Fruit fly (Drosophila melanogaster): Measurements from ENCODE around the gene fid.

Gene fid

DNA sequence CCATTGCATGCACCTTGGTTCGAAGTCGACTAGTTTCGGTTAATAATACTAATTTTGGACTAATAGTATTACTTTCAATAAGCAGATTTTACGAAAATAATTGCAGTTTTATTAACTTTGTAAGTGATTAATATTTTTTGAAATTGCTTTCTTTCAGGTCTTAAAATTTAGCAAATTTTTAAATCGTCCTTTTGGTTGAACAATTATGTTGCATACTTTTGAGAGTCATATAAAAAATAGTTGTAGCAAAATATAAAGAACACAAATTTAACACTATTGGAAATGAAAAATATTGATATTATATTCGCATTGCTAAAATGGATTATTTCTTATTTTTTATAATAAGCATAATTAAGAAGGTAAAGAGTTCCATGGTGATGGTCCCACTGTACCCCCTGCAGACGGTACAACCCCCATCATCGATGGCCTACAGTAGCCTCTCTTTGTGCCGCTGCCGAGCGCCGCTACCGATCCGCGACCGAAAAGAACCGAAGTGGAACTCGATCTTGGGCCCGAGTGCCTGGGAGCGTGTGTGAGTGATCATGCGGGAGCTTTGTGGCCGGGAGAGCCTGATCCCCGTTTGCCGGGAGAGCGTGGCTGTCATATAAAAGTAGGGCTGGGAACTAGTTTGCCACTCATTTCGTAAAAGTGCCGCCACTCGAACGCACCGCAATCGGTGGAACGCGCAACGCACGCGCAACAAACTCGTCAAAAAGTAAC is 51.5 kb downstream of the fid start (continued):
- TF ChIP-seq PHDP (tag; optimal IDR thresholded peaks at IDR 0.05): peak; percentile 92
- TF ChIP-seq CG7839 (tag; optimal IDR thresholded peaks at IDR 0.05): peak; percentile 97
- peak; percentile 94 for TF ChIP-seq tin (GFP tag; optimal IDR thresholded peaks at IDR 0.05)
- TF ChIP-seq Sox102F (GFP tag; optimal IDR thresholded peaks at IDR 0.05): peak; percentile 95
- peak; percentile 60 for TF ChIP-seq fd102C (GFP tag; optimal IDR thresholded peaks at IDR 0.05)
- peak; percentile 88 for TF ChIP-seq CG13624 (GFP tag; optimal IDR thresholded peaks at IDR 0.05)
- TF ChIP-seq chm (GFP tag; IDR thresholded peaks at IDR 0.05): no peak
- peak; percentile 99 for TF ChIP-seq CG7556 (GFP tag; optimal IDR thresholded peaks at IDR 0.05)
- no peak for TF ChIP-seq abd-A (tag; optimal IDR thresholded peaks at IDR 0.05)
- TF ChIP-seq her (GFP tag; optimal IDR thresholded peaks at IDR 0.05): peak; percentile 34
- peak; percentile 66; the same call in 1 of the 2 replicates for TF ChIP-seq Taf1 (GFP tag; IDR thresholded peaks at IDR 0.05)
- peak; percentile 85; the same call in 2 of the 4 replicates for TF ChIP-seq chinmo (GFP tag; IDR thresholded peaks at IDR 0.05; ENCODE audit: partially characterized antibody)
- TF ChIP-seq CG9876 (GFP tag; optimal IDR thresholded peaks at IDR 0.05): peak; percentile 58
- peak; percentile 49 for TF ChIP-seq CTCF (GFP tag; optimal IDR thresholded peaks at IDR 0.05)
- TF ChIP-seq Nf-YC (tag; optimal IDR thresholded peaks at IDR 0.05): peak; percentile 8
- peak; percentile 31 for TF ChIP-seq CG9797 (GFP tag; optimal IDR thresholded peaks at IDR 0.05)
- TF ChIP-seq Stat92E (GFP tag; optimal IDR thresholded peaks at IDR 0.05): peak in 1 of 3 experiments; percentile 81
- TF ChIP-seq Nf-YB (GFP tag; optimal IDR thresholded peaks at IDR 0.05): peak; percentile 85
- no peak for TF ChIP-seq unc-4 (GFP tag; IDR thresholded peaks at IDR 0.05; ENCODE audit: partially characterized antibody)
- 0 out of 2 replicates have a peak, but pooled peaks have one; percentile 46 for TF ChIP-seq CG5953 (GFP tag; IDR thresholded peaks at IDR 0.05)
- TF ChIP-seq CG4360 (GFP tag; IDR thresholded peaks at IDR 0.05): no peak
- peak; percentile 87 for TF ChIP-seq CG30020 (tag; optimal IDR thresholded peaks at IDR 0.05)
- TF ChIP-seq tgo (GFP tag; IDR thresholded peaks at IDR 0.05): peak; percentile 87
- TF ChIP-seq ci (GFP tag; IDR thresholded peaks at IDR 0.05): peak; percentile 13; the same call in 2 of the 3 replicates
- peak; percentile 53; the same call in 1 of the 2 replicates for TF ChIP-seq Drgx (GFP tag; IDR thresholded peaks at IDR 0.05)
- peak; percentile 94 for TF ChIP-seq D19A (tag; optimal IDR thresholded peaks at IDR 0.05)
- TF ChIP-seq CG2889 (GFP tag; IDR thresholded peaks at IDR 0.05): peak; percentile 50; the same call in 2 of the 3 replicates
- no peak for TF ChIP-seq CG13894 (tag; optimal IDR thresholded peaks at IDR 0.05)
- TF ChIP-seq Dref (GFP tag; IDR thresholded peaks at IDR 0.05): no peak
- TF ChIP-seq CG15011 (GFP tag; optimal IDR thresholded peaks at IDR 0.05): peak; percentile 93
- no peak for TF ChIP-seq MBD-R2 (GFP tag; IDR thresholded peaks at IDR 0.05)
- peak; percentile 66 for TF ChIP-seq Side (GFP tag; optimal IDR thresholded peaks at IDR 0.05)
- TF ChIP-seq lola (GFP tag; optimal IDR thresholded peaks at IDR 0.05): peak in 1 of 3 experiments; percentile 99
- TF ChIP-seq CG42726 (GFP tag; IDR thresholded peaks at IDR 0.05; ENCODE audit: partially characterized antibody): no peak
- peak; percentile 71; the same call in 1 of the 2 replicates for TF ChIP-seq CG17328 (GFP tag; IDR thresholded peaks at IDR 0.05)
- peak; percentile 84 for TF ChIP-seq kni (GFP tag; optimal IDR thresholded peaks at IDR 0.05)
- no peak; the same call in 1 of the 2 replicates for TF ChIP-seq dan (GFP tag; IDR thresholded peaks at IDR 0.05)
- peak; percentile 84 for TF ChIP-seq CG18764 (GFP tag; optimal IDR thresholded peaks at IDR 0.05)
- peak; percentile 38; the same call in 1 of the 2 replicates for TF ChIP-seq sim (GFP tag; IDR thresholded peaks at IDR 0.05)
- TF ChIP-seq sens (GFP tag): peak; percentile 99
- peak; percentile 87 for TF ChIP-seq zen (tag; optimal IDR thresholded peaks at IDR 0.05)
- peak in 1 of 2 experiments; percentile 62 for TF ChIP-seq insv (GFP tag; optimal IDR thresholded peaks at IDR 0.05)
- TF ChIP-seq Lhr (GFP tag; optimal IDR thresholded peaks at IDR 0.05): peak; percentile 81
- peak; percentile 81 for TF ChIP-seq H2.0 (GFP tag; IDR thresholded peaks at IDR 0.05)
- peak; percentile 91 for TF ChIP-seq NfI (GFP tag; optimal IDR thresholded peaks at IDR 0.05)
- TF ChIP-seq CG3281 (GFP tag; optimal IDR thresholded peaks at IDR 0.05): peak; percentile 93
- peak; percentile 38; the same call in 1 of the 2 replicates for TF ChIP-seq GATAe (GFP tag; conservative IDR thresholded peaks at IDR 0.05)
- peak; percentile 84 for TF ChIP-seq Rfx (GFP tag; IDR thresholded peaks at IDR 0.05)
- no peak for TF ChIP-seq CG14441 (GFP tag; IDR thresholded peaks at IDR 0.05)
